Worm (Caenorhabditis elegans): ENCODE results near the gene oga-1.

oga-1 gene

ce11 chrX:9338375-9338774 is 8.9 kb downstream of the oga-1 start, which contains the start of gene apa-2:
Gene apa-2, plus strand, starts transcription at chrX:9338675.
- TF ChIP-seq bed-3 (GFP tag; optimal IDR thresholded peaks at IDR 0.05) (no peak), unc-39 (tag; optimal IDR thresholded peaks at IDR 0.05) (no peak), nhr-12 (tag; optimal IDR thresholded peaks at IDR 0.05) (no peak), ces-1 (GFP tag; optimal IDR thresholded peaks at IDR 0.05) (no peak), unc-62 (GFP tag; optimal IDR thresholded peaks at IDR 0.05) (no peak), unc-120 (tag; optimal IDR thresholded peaks at IDR 0.05; ENCODE audit: poor library complexity, severe bottlenecking) (no peak)

- peak; percentile 33 for TF ChIP-seq unc-120 (tag; optimal IDR thresholded peaks at IDR 0.05; ENCODE audit: poor library complexity, severe bottlenecking)
- TF ChIP-seq pha-4 (tag; optimal IDR thresholded peaks at IDR 0.05), result peak; percentile 69
- no peak for TF ChIP-seq unc-62 (GFP tag; optimal IDR thresholded peaks at IDR 0.05)
- TF ChIP-seq tbx-8 (GFP tag; optimal IDR thresholded peaks at IDR 0.05), result peak; percentile 17
- TF ChIP-seq cnd-1 (tag; optimal IDR thresholded peaks at IDR 0.05), result peak; percentile 37
- TF ChIP-seq ceh-83 (GFP tag; optimal IDR thresholded peaks at IDR 0.05), result no peak
- peak; percentile 66 for TF ChIP-seq mls-2 (tag; optimal IDR thresholded peaks at IDR 0.05)
- TF ChIP-seq hlh-1 (tag; optimal IDR thresholded peaks at IDR 0.05), result peak; percentile 32
- TF ChIP-seq M03D4.4 (tag; optimal IDR thresholded peaks at IDR 0.05), result peak; percentile 61
- peak; percentile 77 for TF ChIP-seq ces-1 (GFP tag; optimal IDR thresholded peaks at IDR 0.05)
- peak; percentile 66 for TF ChIP-seq lin-13 (tag; optimal IDR thresholded peaks at IDR 0.05)
- TF ChIP-seq drap-1 (GFP tag; optimal IDR thresholded peaks at IDR 0.05), result peak; percentile 72
- no peak for TF ChIP-seq nhr-28 (tag; optimal IDR thresholded peaks at IDR 0.05)
- peak; percentile 4 for TF ChIP-seq flh-1 (GFP tag; optimal IDR thresholded peaks at IDR 0.05)
- TF ChIP-seq sem-2 (GFP tag; optimal IDR thresholded peaks at IDR 0.05), result peak; percentile 21
- peak; percentile 81 for TF ChIP-seq sptf-1 (tag; optimal IDR thresholded peaks at IDR 0.05)
- no peak for TF ChIP-seq unc-39 (tag; optimal IDR thresholded peaks at IDR 0.05)
- TF ChIP-seq ham-2 (GFP tag; optimal IDR thresholded peaks at IDR 0.05), result peak; percentile 21
- no peak for TF ChIP-seq lsy-2 (tag; optimal IDR thresholded peaks at IDR 0.05)
- TF ChIP-seq mep-1 (tag; optimal IDR thresholded peaks at IDR 0.05), result peak; percentile 86
Measured at ce11 chrX:9337832-9338231, 9.4 kb downstream of the oga-1 start.

ce11 chrX:9336227-9336626 is 11.0 kb downstream of the oga-1 start:
- TF ChIP-seq flh-1 (GFP tag; optimal IDR thresholded peaks at IDR 0.05), result no peak
- no peak for TF ChIP-seq blmp-1 (tag; optimal IDR thresholded peaks at IDR 0.05)
- TF ChIP-seq sptf-1 (tag; optimal IDR thresholded peaks at IDR 0.05), result no peak
- TF ChIP-seq mab-5 (tag; optimal IDR thresholded peaks at IDR 0.05), result no peak
- TF ChIP-seq pha-4 (tag; optimal IDR thresholded peaks at IDR 0.05), result no peak
- TF ChIP-seq mls-2 (tag; optimal IDR thresholded peaks at IDR 0.05), result no peak
- TF ChIP-seq mep-1 (tag; optimal IDR thresholded peaks at IDR 0.05), result no peak
- TF ChIP-seq ceh-43 (GFP tag; optimal IDR thresholded peaks at IDR 0.05), result no peak
- no peak for TF ChIP-seq unc-120 (tag; optimal IDR thresholded peaks at IDR 0.05; ENCODE audit: poor library complexity, severe bottlenecking)
- no peak for TF ChIP-seq drap-1 (GFP tag; optimal IDR thresholded peaks at IDR 0.05)
- TF ChIP-seq nhr-2 (tag; optimal IDR thresholded peaks at IDR 0.05), result no peak
- TF ChIP-seq zip-8 (tag; optimal IDR thresholded peaks at IDR 0.05), result no peak
- TF ChIP-seq unc-39 (tag; optimal IDR thresholded peaks at IDR 0.05), result no peak
- TF ChIP-seq cnd-1 (tag; optimal IDR thresholded peaks at IDR 0.05), result no peak
- no peak for TF ChIP-seq ceh-83 (GFP tag; optimal IDR thresholded peaks at IDR 0.05)
- TF ChIP-seq bed-3 (GFP tag; optimal IDR thresholded peaks at IDR 0.05), result no peak
- no peak for TF ChIP-seq nhr-237 (tag; optimal IDR thresholded peaks at IDR 0.05)
- no peak for TF ChIP-seq snpc-4 (tag; optimal IDR thresholded peaks at IDR 0.05)
- no peak for TF ChIP-seq hlh-1 (tag; optimal IDR thresholded peaks at IDR 0.05)
- TF ChIP-seq tbx-8 (GFP tag; optimal IDR thresholded peaks at IDR 0.05), result no peak

ce11 chrX:9330721-9331212 is 16.5 kb downstream of the oga-1 start, which contains the start of gene T20B5.2:
Gene T20B5.2, plus strand, starts transcription at chrX:9331162.
- TF ChIP-seq nhr-12 (tag; optimal IDR thresholded peaks at IDR 0.05) (no peak), lin-32 (GFP tag; optimal IDR thresholded peaks at IDR 0.05) (no peak), ceh-43 (GFP tag; optimal IDR thresholded peaks at IDR 0.05) (no peak), sptf-1 (tag; optimal IDR thresholded peaks at IDR 0.05) (no peak), elt-1 (tag; optimal IDR thresholded peaks at IDR 0.05; ENCODE audit: borderline replicate concordance, insufficient read depth) (no peak), lsy-2 (tag; optimal IDR thresholded peaks at IDR 0.05) (no peak), mls-2 (tag; optimal IDR thresholded peaks at IDR 0.05) (no peak)

ce11 chrX:9324962-9325361 is 22.3 kb downstream of the oga-1 start:
- TF ChIP-seq ces-1 (GFP tag; optimal IDR thresholded peaks at IDR 0.05) (peak; percentile 85), unc-62 (GFP tag; optimal IDR thresholded peaks at IDR 0.05) (no peak), cnd-1 (tag; optimal IDR thresholded peaks at IDR 0.05) (no peak), drap-1 (GFP tag; optimal IDR thresholded peaks at IDR 0.05) (no peak), nhr-76 (tag; optimal IDR thresholded peaks at IDR 0.05) (no peak), tbx-8 (GFP tag; optimal IDR thresholded peaks at IDR 0.05) (no peak), ceh-39 (tag; optimal IDR thresholded peaks at IDR 0.05) (no peak)

Measured in whole organism, mixed stage, embryonic.